Worm (Caenorhabditis elegans): ENCODE measurements around the gene srh-83.

ce11 chrV:7132248-7132647 is 32.1 kb upstream of the srh-83 start, which contains the start of gene sre-10:
- TF ChIP-seq mab-5 (tag; optimal IDR thresholded peaks at IDR 0.05), result no peak
- no peak for TF ChIP-seq nhr-6 (tag; optimal IDR thresholded peaks at IDR 0.05)
- TF ChIP-seq nhr-77 (tag; optimal IDR thresholded peaks at IDR 0.05), result no peak
- no peak for TF ChIP-seq skn-1 (tag; optimal IDR thresholded peaks at IDR 0.05)
- TF ChIP-seq mdl-1 (tag; optimal IDR thresholded peaks at IDR 0.05), result no peak
- TF ChIP-seq lin-13 (GFP tag; optimal IDR thresholded peaks at IDR 0.05), result no peak
